Fruit fly (Drosophila melanogaster): ENCODE results near the gene SH3PX1.

SH3PX1 gene

dm6 chr3L:9714537-9715144, 1.0 kb upstream of the SH3PX1 start (continued):
- peak; percentile 64 for TF ChIP-seq CG15479 (GFP tag; optimal IDR thresholded peaks at IDR 0.05)
- TF ChIP-seq Hr39 (optimal IDR thresholded peaks at IDR 0.05), result peak; percentile 95

- no peak for TF ChIP-seq danr (GFP tag; IDR thresholded peaks at IDR 0.05)
- TF ChIP-seq CG17361 (GFP tag; IDR thresholded peaks at IDR 0.05), result peak; percentile 97
- peak; percentile 50 for TF ChIP-seq CG14441 (GFP tag; IDR thresholded peaks at IDR 0.05)
- TF ChIP-seq BEAF-32 (GFP tag; optimal IDR thresholded peaks at IDR 0.05), result peak; percentile 91
- TF ChIP-seq CG11695 (GFP tag; IDR thresholded peaks at IDR 0.05), result peak; percentile 67; the same call in 1 of the 3 replicates
- TF ChIP-seq Taf1 (GFP tag; IDR thresholded peaks at IDR 0.05), result no peak
- TF ChIP-seq CG7839 (tag; optimal IDR thresholded peaks at IDR 0.05), result peak; percentile 88
- peak; percentile 70; the same call in 2 of the 3 replicates for TF ChIP-seq CG11560 (tag; IDR thresholded peaks at IDR 0.05)
- no peak for TF ChIP-seq CG14965 (GFP tag; optimal IDR thresholded peaks at IDR 0.05; ENCODE audit: borderline replicate concordance)
- peak; percentile 42 for TF ChIP-seq H2.0 (GFP tag; IDR thresholded peaks at IDR 0.05)
- TF ChIP-seq CG31224 (GFP tag; IDR thresholded peaks at IDR 0.05), result no peak; the same call in 1 of the 2 replicates
- 0 out of 2 replicates have a peak, but pooled peaks have one; percentile 31 for TF ChIP-seq E2f2 (GFP tag; IDR thresholded peaks at IDR 0.05)
- peak; percentile 70 for TF ChIP-seq Rfx (GFP tag; IDR thresholded peaks at IDR 0.05)
- peak; percentile 85 for TF ChIP-seq knrl (GFP tag; IDR thresholded peaks at IDR 0.05; ENCODE audit: partially characterized antibody)
- peak; percentile 81 for TF ChIP-seq tgo (GFP tag; IDR thresholded peaks at IDR 0.05)
- TF ChIP-seq CG6689 (GFP tag; IDR thresholded peaks at IDR 0.05), result peak; percentile 85
- TF ChIP-seq CG4424 (GFP tag; optimal IDR thresholded peaks at IDR 0.05), result peak; percentile 73
- TF ChIP-seq Tbp (GFP tag; optimal IDR thresholded peaks at IDR 0.05), result no peak
- no peak for TF ChIP-seq ash1 (GFP tag; optimal IDR thresholded peaks at IDR 0.05)
- peak; percentile 55; the same call in 1 of the 2 replicates for TF ChIP-seq sisA (GFP tag; IDR thresholded peaks at IDR 0.05)
- TF ChIP-seq HmgZ (tag; optimal IDR thresholded peaks at IDR 0.05), result peak; percentile 34
- peak; percentile 69 for TF ChIP-seq gfzf (GFP tag; optimal IDR thresholded peaks at IDR 0.05)
- peak; percentile 55 for TF ChIP-seq CG8281 (tag; optimal IDR thresholded peaks at IDR 0.05)
- no peak for TF ChIP-seq CG17802 (tag; optimal IDR thresholded peaks at IDR 0.05)
- TF ChIP-seq tup (GFP tag; optimal IDR thresholded peaks at IDR 0.05), result no peak
- no peak for TF ChIP-seq Bdp1 (GFP tag; optimal IDR thresholded peaks at IDR 0.05)
- peak; percentile 82 for TF ChIP-seq Sox102F (GFP tag; optimal IDR thresholded peaks at IDR 0.05)
- TF ChIP-seq zen (tag; optimal IDR thresholded peaks at IDR 0.05), result peak; percentile 58
- peak; percentile 83 for TF ChIP-seq CG34224 (GFP tag; IDR thresholded peaks at IDR 0.05; ENCODE audit: partially characterized antibody)
- peak; percentile 71 for TF ChIP-seq CG1233 (GFP tag; optimal IDR thresholded peaks at IDR 0.05)
- no peak for TF ChIP-seq pan (optimal IDR thresholded peaks at IDR 0.05)
- TF ChIP-seq pan (GFP tag; optimal IDR thresholded peaks at IDR 0.05 in 1 of 2, IDR thresholded peaks at IDR 0.05 in 1 of 2), result peak in 1 of 2 experiments; percentile 57
- no peak for TF ChIP-seq ham (GFP tag; IDR thresholded peaks at IDR 0.05)
- peak; percentile 76 for TF ChIP-seq CG11456 (GFP tag; IDR thresholded peaks at IDR 0.05)
- peak; percentile 74 for TF ChIP-seq lmd (GFP tag; IDR thresholded peaks at IDR 0.05)
- peak; percentile 29 for TF ChIP-seq Camta (GFP tag; optimal IDR thresholded peaks at IDR 0.05)
- peak; percentile 42 for TF ChIP-seq Lhr (GFP tag; optimal IDR thresholded peaks at IDR 0.05)
- no peak; the same call in 1 of the 2 replicates for TF ChIP-seq Oaz (GFP tag; IDR thresholded peaks at IDR 0.05)
- peak; percentile 49 for TF ChIP-seq CG10431 (GFP tag; optimal IDR thresholded peaks at IDR 0.05)
- TF ChIP-seq CG17359 (tag; optimal IDR thresholded peaks at IDR 0.05), result peak; percentile 71
- TF ChIP-seq zfh1 (GFP tag; IDR thresholded peaks at IDR 0.05), result peak; percentile 5; the same call in 1 of the 3 replicates
- peak; percentile 83 for TF ChIP-seq dmrt11E (tag; optimal IDR thresholded peaks at IDR 0.05)
- no peak for TF ChIP-seq jing (GFP tag; optimal IDR thresholded peaks at IDR 0.05)
- peak; percentile 0 to 77 for TF ChIP-seq crp (GFP tag; optimal IDR thresholded peaks at IDR 0.05)
- peak; percentile 1 for TF ChIP-seq grn (GFP tag; optimal IDR thresholded peaks at IDR 0.05)
These were observed 355 bp upstream of the SH3PX1 start, which contains the start of gene vsg for dm6 chr3L:9713828-9714536. Gene vsg, plus strand, starts transcription at chr3L:9714324.

Data from whole organism, embryonic.